Fruit fly (Drosophila melanogaster): ENCODE measurements around the gene Spn.

The Spn gene

dm6 chr3L:2479250-2479649 is 74.8 kb downstream of the Spn start (continued):
- peak; percentile 30; the same call in 1 of the 3 replicates for TF ChIP-seq croc (GFP tag; conservative IDR thresholded peaks at IDR 0.05)
- TF ChIP-seq CG12219 (GFP tag; optimal IDR thresholded peaks at IDR 0.05) = peak; percentile 14
- TF ChIP-seq CG1792 (GFP tag; optimal IDR thresholded peaks at IDR 0.05) = no peak
- TF ChIP-seq CG16815 (GFP tag; optimal IDR thresholded peaks at IDR 0.05) = no peak
- TF ChIP-seq Atf3 (GFP tag; optimal IDR thresholded peaks at IDR 0.05) = peak; percentile 29
- no peak for TF ChIP-seq vnd (GFP tag; IDR thresholded peaks at IDR 0.05; ENCODE audit: partially characterized antibody)
- TF ChIP-seq zfh1 (GFP tag; IDR thresholded peaks at IDR 0.05) = no peak; the same call in 2 of the 3 replicates
- TF ChIP-seq odd (GFP tag; optimal IDR thresholded peaks at IDR 0.05) = peak; percentile 28
- TF ChIP-seq E2f1 (GFP tag; IDR thresholded peaks at IDR 0.05) = 0 out of 2 replicates have a peak, but pooled peaks have one; percentile 16
- TF ChIP-seq az2 (GFP tag; optimal IDR thresholded peaks at IDR 0.05) = peak; percentile 31
- TF ChIP-seq zen2 (GFP tag; IDR thresholded peaks at IDR 0.05; ENCODE audit: partially characterized antibody) = no peak
- TF ChIP-seq CG1647 (GFP tag; optimal IDR thresholded peaks at IDR 0.05) = no peak
- TF ChIP-seq bsh (GFP tag; optimal IDR thresholded peaks at IDR 0.05) = peak; percentile 39 to 66
- TF ChIP-seq CG9932 (GFP tag; IDR thresholded peaks at IDR 0.05) = no peak
- no peak for TF ChIP-seq cad (GFP tag; optimal IDR thresholded peaks at IDR 0.05)
- TF ChIP-seq CG10654 (GFP tag; optimal IDR thresholded peaks at IDR 0.05) = peak; percentile 41
- no peak for TF ChIP-seq CG4707 (GFP tag; optimal IDR thresholded peaks at IDR 0.05)
- no peak for TF ChIP-seq ken (GFP tag; IDR thresholded peaks at IDR 0.05)
- no peak for TF ChIP-seq CG12104 (GFP tag; optimal IDR thresholded peaks at IDR 0.05)
- 0 out of 2 replicates have a peak, but pooled peaks have one; percentile 29 for TF ChIP-seq ara (GFP tag; IDR thresholded peaks at IDR 0.05)
- peak; percentile 62 for TF ChIP-seq CG8388 (GFP tag; optimal IDR thresholded peaks at IDR 0.05)
- no peak for TF ChIP-seq Gsc (GFP tag; IDR thresholded peaks at IDR 0.05)
- TF ChIP-seq ttk (GFP tag; IDR thresholded peaks at IDR 0.05) = no peak
- no peak for TF ChIP-seq sc (optimal IDR thresholded peaks at IDR 0.05)
- TF ChIP-seq sc (GFP tag; optimal IDR thresholded peaks at IDR 0.05) = no peak
- TF ChIP-seq Ets65A (GFP tag) = peak; percentile 26
- peak; percentile 48 to 63 for TF ChIP-seq chif (GFP tag; optimal IDR thresholded peaks at IDR 0.05)
- TF ChIP-seq aop (GFP tag; IDR thresholded peaks at IDR 0.05) = no peak
- no peak for TF ChIP-seq tio (GFP tag; optimal IDR thresholded peaks at IDR 0.05)
- no peak; the same call in 2 of the 3 replicates for TF ChIP-seq ci (GFP tag; IDR thresholded peaks at IDR 0.05)
- peak; percentile 48 for TF ChIP-seq CG13424 (tag; optimal IDR thresholded peaks at IDR 0.05)
- no peak for TF ChIP-seq BEAF-32 (GFP tag; optimal IDR thresholded peaks at IDR 0.05)
- peak; percentile 16 for TF ChIP-seq CG6854 (GFP tag; optimal IDR thresholded peaks at IDR 0.05)
- no peak for TF ChIP-seq fd3F (GFP tag; optimal IDR thresholded peaks at IDR 0.05)
- TF ChIP-seq CoRest (tag; optimal IDR thresholded peaks at IDR 0.05) = peak; percentile 47
- TF ChIP-seq Dad (GFP tag; optimal IDR thresholded peaks at IDR 0.05) = no peak
- no peak for TF ChIP-seq CG8765 (GFP tag; IDR thresholded peaks at IDR 0.05)
- TF ChIP-seq sr (GFP tag; IDR thresholded peaks at IDR 0.05) = no peak
- TF ChIP-seq Kr (GFP tag; optimal IDR thresholded peaks at IDR 0.05) = no peak
- peak; percentile 58 for TF ChIP-seq dysf (GFP tag; IDR thresholded peaks at IDR 0.05)
- no peak for TF ChIP-seq CG6683 (GFP tag; optimal IDR thresholded peaks at IDR 0.05)
- TF ChIP-seq maf-S (GFP tag; optimal IDR thresholded peaks at IDR 0.05) = no peak
- no peak for TF ChIP-seq H2.0 (GFP tag; IDR thresholded peaks at IDR 0.05)
- TF ChIP-seq Rfx (GFP tag; IDR thresholded peaks at IDR 0.05) = no peak
- TF ChIP-seq pum (GFP tag; optimal IDR thresholded peaks at IDR 0.05) = no peak
- TF ChIP-seq toy (GFP tag; IDR thresholded peaks at IDR 0.05) = no peak
- peak; percentile 64; the same call in 2 of the 3 replicates for TF ChIP-seq CG17361 (GFP tag; IDR thresholded peaks at IDR 0.05)
- no peak for TF ChIP-seq bab2 (GFP tag; optimal IDR thresholded peaks at IDR 0.05)
- TF ChIP-seq MBD-R2 (GFP tag; IDR thresholded peaks at IDR 0.05) = peak; percentile 18; the same call in 1 of the 2 replicates
- TF ChIP-seq Hey (tag; optimal IDR thresholded peaks at IDR 0.05) = no peak
- TF ChIP-seq gcm2 (GFP tag; optimal IDR thresholded peaks at IDR 0.05) = no peak
- peak; percentile 53 for TF ChIP-seq zf30C (GFP tag; optimal IDR thresholded peaks at IDR 0.05)
- TF ChIP-seq C15 (GFP tag; IDR thresholded peaks at IDR 0.05) = no peak
